Fruit fly (Drosophila melanogaster) whole organism: ENCODE data around the gene Mnn1.
A peak's percentile ranks its signal among the peaks of the same experiment; 100 is the strongest.

Experiments used
- CG8478 ChIP-seq: fragments of >200 bp; optimal IDR thresholded peaks from 2 replicates; lab custom pipeline; 2018; ENCODE audit warnings: inconsistent platforms
- Dll ChIP-seq: fragments of >200 bp; optimal IDR thresholded peaks from 2 replicates; lab custom pipeline; 2017
- EcR ChIP-seq, 2 experiments: fragments of >200 bp; optimal IDR thresholded peaks; 2 replicates each; lab custom pipeline; 2017; ENCODE audit warnings: missing biosample characterization in 2 of 2, missing genetic modification characterization in 2 of 2, missing genetic modification reagents in 2 of 2
- pan ChIP-seq: fragments of >200 bp; optimal IDR thresholded peaks from 2 replicates; lab custom pipeline; 2017
- psq ChIP-seq: fragments of >200 bp; optimal IDR thresholded peaks from 2 replicates; lab custom pipeline; 2017
- usp ChIP-seq: fragments of >200 bp; optimal IDR thresholded peaks from 2 replicates; lab custom pipeline; 2017; ENCODE audit warnings: missing biosample characterization, missing genetic modification characterization, mixed read lengths

The Mnn1 gene

dm6 chr2L:7028440-7028839, 27.7 kb upstream of the Mnn1 start:
- TF ChIP-seq Dll (lab: Kevin White, UChicago) = no peak
- no peak for TF ChIP-seq psq (lab: Kevin White, UChicago)
- TF ChIP-seq EcR (GFP tag; optimal IDR thresholded peaks at IDR 0.05; lab: Kevin White, UChicago) = no peak
- TF ChIP-seq pan (lab: Kevin White, UChicago) = no peak
- no peak for TF ChIP-seq usp (GFP tag; lab: Kevin White, UChicago)
- no peak for TF ChIP-seq CG8478 (lab: Kevin White, UChicago)

- TF ChIP-seq psq (lab: Kevin White, UChicago) (no peak), EcR (GFP tag; optimal IDR thresholded peaks at IDR 0.05; lab: Kevin White, UChicago) (no peak), pan (lab: Kevin White, UChicago) (no peak), Dll (lab: Kevin White, UChicago) (no peak), usp (GFP tag; lab: Kevin White, UChicago) (no peak), CG8478 (lab: Kevin White, UChicago) (no peak)
Observed at dm6 chr2L:7028990-7029389, 27.1 kb upstream of the Mnn1 start.

DNA sequence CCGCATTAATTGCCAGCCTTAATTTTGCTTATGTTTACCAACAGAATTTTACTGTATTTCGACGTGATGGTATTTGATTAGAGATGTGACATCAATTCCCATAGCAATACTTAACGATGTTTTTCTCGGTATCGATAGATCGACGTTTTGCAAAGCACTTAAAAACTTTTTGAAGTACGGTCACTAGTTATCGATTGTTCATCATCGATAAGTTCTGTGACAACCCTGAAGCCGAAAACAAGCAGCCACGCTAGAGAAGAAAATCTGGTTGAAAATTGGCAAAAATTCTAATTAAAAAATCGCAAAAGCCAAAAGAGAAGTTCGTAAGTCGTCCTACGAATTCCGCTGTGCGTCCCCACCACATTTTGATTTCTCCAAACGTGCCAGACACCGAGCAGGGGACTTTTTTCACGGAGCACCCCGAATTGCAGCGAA, 23.6 kb upstream of the Mnn1 start, which contains the start of the genes Rab30 and Caper:
Rab30 (minus strand) TSS at position 90 of the 435 bp plus-strand sequence.
Caper (plus strand) TSS at position 205 of the 435 bp plus-strand sequence.
- TF ChIP-seq usp (GFP tag; lab: Kevin White, UChicago) = no peak
- no peak for TF ChIP-seq EcR (GFP tag; optimal IDR thresholded peaks at IDR 0.05; lab: Kevin White, UChicago)
- no peak for TF ChIP-seq pan (lab: Kevin White, UChicago)
- no peak for TF ChIP-seq Dll (lab: Kevin White, UChicago)
- no peak for TF ChIP-seq psq (lab: Kevin White, UChicago)
- no peak for TF ChIP-seq CG8478 (lab: Kevin White, UChicago)

- no peak for TF ChIP-seq psq (lab: Kevin White, UChicago)
- no peak for TF ChIP-seq usp (GFP tag; lab: Kevin White, UChicago)
- TF ChIP-seq EcR (GFP tag; optimal IDR thresholded peaks at IDR 0.05; lab: Kevin White, UChicago) = no peak
- TF ChIP-seq CG8478 (lab: Kevin White, UChicago) = no peak
- TF ChIP-seq pan (lab: Kevin White, UChicago) = no peak
Observed at dm6 chr2L:7033100-7033675, 22.9 kb upstream of the Mnn1 start.

- TF ChIP-seq CG8478 (lab: Kevin White, UChicago) (peak; percentile 27), EcR (GFP tag; optimal IDR thresholded peaks at IDR 0.05; lab: Kevin White, UChicago) (peak in 1 of 2 experiments; percentile 37), pan (lab: Kevin White, UChicago) (no peak), psq (lab: Kevin White, UChicago) (no peak), usp (GFP tag; lab: Kevin White, UChicago) (no peak)
Observed at dm6 chr2L:7037773-7038327, 18.3 kb upstream of the Mnn1 start, which contains the start of gene milt. TSS of gene milt (plus strand) at chr2L:7037823.

dm6 chr2L:7038404-7039341, 17.4 kb upstream of the Mnn1 start:
- TF ChIP-seq EcR (GFP tag; optimal IDR thresholded peaks at IDR 0.05; lab: Kevin White, UChicago) (peak in 1 of 2 experiments; percentile 47), usp (GFP tag; lab: Kevin White, UChicago) (no peak)

DNA sequence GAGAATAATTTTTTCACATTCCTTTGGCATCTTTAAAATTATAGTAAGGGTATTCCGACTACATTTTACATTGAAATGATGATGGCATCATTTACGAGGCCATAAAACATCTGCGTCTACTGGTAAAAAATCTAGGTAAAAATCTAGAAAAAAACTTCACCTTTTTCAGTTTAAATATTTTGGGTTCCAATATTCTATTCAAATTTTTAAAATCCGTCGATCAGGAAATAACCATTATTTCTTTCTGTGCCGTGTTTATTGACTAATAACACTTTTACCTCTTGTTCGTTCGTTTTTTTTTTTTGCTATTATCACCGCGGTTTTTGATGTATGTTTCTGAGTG, 16.8 kb upstream of the Mnn1 start:
- TF ChIP-seq usp (GFP tag; lab: Kevin White, UChicago) (no peak), CG8478 (lab: Kevin White, UChicago) (no peak), Dll (lab: Kevin White, UChicago) (no peak), psq (lab: Kevin White, UChicago) (no peak), pan (lab: Kevin White, UChicago) (no peak)

DNA sequence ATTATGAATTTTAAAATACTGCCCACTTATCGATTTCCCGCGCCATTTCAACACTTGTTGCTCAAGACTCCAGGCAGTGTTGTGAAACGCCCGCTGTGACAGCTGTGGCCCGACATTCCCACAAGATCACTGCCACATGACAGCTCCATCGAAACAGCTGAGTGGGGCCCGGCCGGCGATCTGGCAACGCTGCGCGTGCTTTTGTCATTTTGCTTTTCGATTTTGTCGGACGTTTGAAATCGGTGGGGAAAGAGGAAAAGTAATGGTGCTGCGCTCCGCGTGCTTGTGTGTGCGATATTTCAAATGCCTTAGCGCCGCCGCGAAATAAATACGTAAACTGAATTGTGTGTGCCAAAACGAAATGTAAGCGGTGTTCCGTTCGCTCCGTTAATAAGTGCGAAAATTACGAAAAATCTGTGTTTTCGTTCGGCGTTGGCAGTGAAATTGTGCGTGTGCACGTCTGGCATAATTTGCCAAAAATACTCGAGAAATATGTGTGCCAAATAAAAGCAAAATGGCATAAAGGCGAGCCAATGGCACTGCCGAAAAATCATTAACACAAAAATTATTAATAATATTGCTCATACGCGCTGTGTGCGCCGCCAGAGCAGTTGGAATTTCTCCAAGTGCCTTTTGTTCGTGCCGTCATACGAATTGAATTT, 13.8 kb upstream of the Mnn1 start:
- TF ChIP-seq EcR (GFP tag; optimal IDR thresholded peaks at IDR 0.05; lab: Kevin White, UChicago) (no peak), pan (lab: Kevin White, UChicago) (no peak), Dll (lab: Kevin White, UChicago) (no peak), usp (GFP tag; lab: Kevin White, UChicago) (no peak), CG8478 (lab: Kevin White, UChicago) (no peak), psq (lab: Kevin White, UChicago) (no peak)

DNA sequence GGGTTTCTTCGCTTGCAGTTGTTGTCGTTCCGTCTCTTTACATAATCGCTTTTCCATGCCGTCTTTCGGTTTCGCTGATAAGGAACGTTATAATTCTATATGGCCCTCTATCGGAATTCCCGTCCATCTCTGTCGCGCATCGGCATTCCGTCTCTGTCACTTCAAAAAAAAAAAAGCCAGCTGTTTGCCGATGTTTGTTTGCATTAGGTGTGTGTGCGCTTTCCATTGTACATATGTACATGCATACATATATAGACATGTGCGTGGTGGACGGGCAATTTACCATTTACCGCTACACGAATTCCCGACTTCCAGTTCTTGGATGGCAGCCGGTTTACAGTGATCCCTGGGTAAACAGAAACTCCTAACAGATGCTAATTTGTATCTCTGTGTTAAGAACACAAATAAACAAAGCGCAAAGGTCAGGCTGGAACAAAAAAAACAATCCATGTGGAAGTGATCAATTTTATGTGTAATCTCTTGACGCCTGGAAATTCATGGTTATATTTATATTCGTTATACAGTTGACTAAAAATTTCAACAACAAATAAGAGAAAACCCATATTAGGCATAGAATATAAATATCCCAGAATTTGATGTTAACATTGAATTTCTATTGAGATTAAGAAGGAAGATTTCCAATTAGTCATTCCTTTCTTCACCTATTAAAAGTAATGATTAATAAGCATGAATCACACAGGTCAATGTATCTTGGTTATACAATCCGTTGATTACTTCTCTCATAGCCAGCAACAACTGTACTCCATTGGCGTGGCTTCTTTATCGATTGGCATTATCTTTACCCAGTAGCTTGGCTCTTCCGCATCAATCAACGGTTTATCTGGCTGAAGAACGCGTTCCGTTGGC, 12.8 kb upstream of the Mnn1 start:
- TF ChIP-seq psq (lab: Kevin White, UChicago) = no peak
- TF ChIP-seq CG8478 (lab: Kevin White, UChicago) = no peak
- no peak for TF ChIP-seq pan (lab: Kevin White, UChicago)
- no peak for TF ChIP-seq usp (GFP tag; lab: Kevin White, UChicago)

dm6 chr2L:7047703-7048102, 8.4 kb upstream of the Mnn1 start:
- no peak for TF ChIP-seq pan (lab: Kevin White, UChicago)
- no peak for TF ChIP-seq EcR (GFP tag; optimal IDR thresholded peaks at IDR 0.05; lab: Kevin White, UChicago)
- TF ChIP-seq Dll (lab: Kevin White, UChicago) = no peak
- no peak for TF ChIP-seq usp (GFP tag; lab: Kevin White, UChicago)
- TF ChIP-seq CG8478 (lab: Kevin White, UChicago) = no peak
- TF ChIP-seq psq (lab: Kevin White, UChicago) = no peak
